Worm (Caenorhabditis elegans): ENCODE results near the gene Y17G9B.2.

The Y17G9B.2 gene

ce11 chrIV:4788332-4788731 lies 24.4 kb downstream of the Y17G9B.2 start, which contains the start of gene nhr-104 (continued):
- no peak for TF ChIP-seq F10B5.3 (tag; optimal IDR thresholded peaks at IDR 0.05)
- peak; percentile 45 for TF ChIP-seq mxl-3 (GFP tag; optimal IDR thresholded peaks at IDR 0.05)
- no peak for TF ChIP-seq nhr-42 (GFP tag; IDR thresholded peaks at IDR 0.05)
- TF ChIP-seq nhr-28 (tag; optimal IDR thresholded peaks at IDR 0.05): peak; percentile 98
- TF ChIP-seq lin-29 (GFP tag; IDR thresholded peaks at IDR 0.05): no peak
- TF ChIP-seq dve-1 (tag; optimal IDR thresholded peaks at IDR 0.05; ENCODE audit: insufficient read depth): peak; percentile 81
- no peak for TF ChIP-seq snpc-1.2 (GFP tag; IDR thresholded peaks at IDR 0.05)
- TF ChIP-seq R02D3.7 (tag; optimal IDR thresholded peaks at IDR 0.05): no peak
- TF ChIP-seq ceh-82 (tag; optimal IDR thresholded peaks at IDR 0.05): no peak
- no peak for TF ChIP-seq D1046.2 (GFP tag; IDR thresholded peaks at IDR 0.05)
- peak in 1 of 2 experiments; percentile 33 for TF ChIP-seq hif-1 (tag; optimal IDR thresholded peaks at IDR 0.05)
- no peak for TF ChIP-seq tra-1 (GFP tag; IDR thresholded peaks at IDR 0.05)
- no peak for TF ChIP-seq fkh-10 (GFP tag; optimal IDR thresholded peaks at IDR 0.05)
- TF ChIP-seq lim-7 (GFP tag; IDR thresholded peaks at IDR 0.05): no peak
- peak; percentile 35 for TF ChIP-seq mes-2 (tag; optimal IDR thresholded peaks at IDR 0.05; ENCODE audit: poor library complexity, severe bottlenecking)

ce11 chrIV:4789445-4789844 lies 25.5 kb downstream of the Y17G9B.2 start, which contains the start of gene R11E3.1:
TSS of gene R11E3.1 (plus strand) at chrIV:4789745.
- TF ChIP-seq madf-9 (GFP tag; conservative IDR thresholded peaks at IDR 0.05): no peak
- TF ChIP-seq egl-43 (GFP tag; IDR thresholded peaks at IDR 0.05): no peak
- no peak for TF ChIP-seq attf-4 (tag; optimal IDR thresholded peaks at IDR 0.05)
- no peak for TF ChIP-seq ces-1 (GFP tag; optimal IDR thresholded peaks at IDR 0.05)
- TF ChIP-seq zag-1 (tag; optimal IDR thresholded peaks at IDR 0.05): no peak
- TF ChIP-seq nhr-41 (GFP tag; IDR thresholded peaks at IDR 0.05): no peak

- TF ChIP-seq cey-2 (tag; optimal IDR thresholded peaks at IDR 0.05; ENCODE audit: borderline replicate concordance, insufficient read depth) (peak; percentile 48), jun-1 (tag; optimal IDR thresholded peaks at IDR 0.05) (no peak), Y48G9A.11 (GFP tag; IDR thresholded peaks at IDR 0.05) (no peak), nhr-28 (tag; optimal IDR thresholded peaks at IDR 0.05) (peak; percentile 12), mxl-3 (GFP tag; optimal IDR thresholded peaks at IDR 0.05) (peak; percentile 8), nhr-48 (tag; optimal IDR thresholded peaks at IDR 0.05) (peak; percentile 29), tra-1 (GFP tag; IDR thresholded peaks at IDR 0.05) (0 out of 2 replicates have a peak, but pooled peaks have one; percentile 44), ZK546.5 (tag; optimal IDR thresholded peaks at IDR 0.05) (no peak), pqm-1 (tag; optimal IDR thresholded peaks at IDR 0.05) (no peak), hlh-11 (tag; optimal IDR thresholded peaks at IDR 0.05) (peak; percentile 37)
Observed at ce11 chrIV:4795111-4795510, 31.2 kb downstream of the Y17G9B.2 start.

- TF ChIP-seq hlh-11 (tag; optimal IDR thresholded peaks at IDR 0.05): no peak
- TF ChIP-seq skn-1 (tag; optimal IDR thresholded peaks at IDR 0.05): no peak
- peak; percentile 22 for TF ChIP-seq unc-130 (GFP tag; optimal IDR thresholded peaks at IDR 0.05)
- no peak for TF ChIP-seq daf-19 (GFP tag; conservative IDR thresholded peaks at IDR 0.05)
- no peak for TF ChIP-seq saeg-2 (GFP tag; IDR thresholded peaks at IDR 0.05)
- TF ChIP-seq ceh-28 (tag; optimal IDR thresholded peaks at IDR 0.05): peak; percentile 7
- TF ChIP-seq daf-16 (GFP tag; optimal IDR thresholded peaks at IDR 0.05): no peak
- peak; percentile 29 for TF ChIP-seq daf-16 (tag; optimal IDR thresholded peaks at IDR 0.05)
- no peak for TF ChIP-seq jun-1 (tag; optimal IDR thresholded peaks at IDR 0.05)
- TF ChIP-seq ceh-62 (tag; optimal IDR thresholded peaks at IDR 0.05): no peak
- TF ChIP-seq mes-2 (tag; optimal IDR thresholded peaks at IDR 0.05; ENCODE audit: poor library complexity, severe bottlenecking): peak; percentile 67
- TF ChIP-seq dmd-9 (GFP tag; IDR thresholded peaks at IDR 0.05): no peak
- TF ChIP-seq nhr-237 (tag; optimal IDR thresholded peaks at IDR 0.05): no peak
- peak; percentile 8 for TF ChIP-seq hlh-30 (tag; optimal IDR thresholded peaks at IDR 0.05; ENCODE audit: insufficient read depth)
- TF ChIP-seq madf-5 (GFP tag; IDR thresholded peaks at IDR 0.05): no peak
- no peak for TF ChIP-seq dmd-8 (GFP tag; IDR thresholded peaks at IDR 0.05)
- no peak for TF ChIP-seq R02D3.7 (tag; optimal IDR thresholded peaks at IDR 0.05)
- no peak for TF ChIP-seq egl-43 (GFP tag; IDR thresholded peaks at IDR 0.05)
- peak; percentile 93 for TF ChIP-seq lin-38 (GFP tag; IDR thresholded peaks at IDR 0.05)
- no peak for TF ChIP-seq daf-8 (GFP tag; IDR thresholded peaks at IDR 0.05)
- no peak for TF ChIP-seq zfp-3 (GFP tag; conservative IDR thresholded peaks at IDR 0.05)
- TF ChIP-seq ama-1 (optimal IDR thresholded peaks at IDR 0.05): peak; percentile 20
- TF ChIP-seq lin-29 (GFP tag; IDR thresholded peaks at IDR 0.05): no peak
- no peak for TF ChIP-seq nhr-111 (GFP tag; optimal IDR thresholded peaks at IDR 0.05)
- peak; percentile 60 for TF ChIP-seq mep-1 (tag; optimal IDR thresholded peaks at IDR 0.05)
Observed at ce11 chrIV:4799114-4799513, 35.2 kb downstream of the Y17G9B.2 start, which contains the start of gene eor-1. TSS of gene eor-1 (minus strand) at chrIV:4799178.

Data from whole organism, L4 larva.